Worm (Caenorhabditis elegans): ENCODE measurements around the gene F54C8.1.

Gene F54C8.1

ce11 chrIII:9457192-9458103 is 17.9 kb downstream of the F54C8.1 start:
- TF ChIP-seq ama-1 (optimal IDR thresholded peaks at IDR 0.05) (no peak), ceh-13 (GFP tag; optimal IDR thresholded peaks at IDR 0.05) (no peak), pes-1 (GFP tag; IDR thresholded peaks at IDR 0.05) (no peak), scrt-1 (GFP tag; IDR thresholded peaks at IDR 0.05) (no peak), tbx-11 (GFP tag; IDR thresholded peaks at IDR 0.05) (no peak), F13C5.2 (tag; optimal IDR thresholded peaks at IDR 0.05) (no peak), tra-4 (tag; optimal IDR thresholded peaks at IDR 0.05) (no peak), tbx-37 (GFP tag; conservative IDR thresholded peaks at IDR 0.05) (no peak), ceh-36 (tag; optimal IDR thresholded peaks at IDR 0.05) (no peak), B0310.2 (tag; optimal IDR thresholded peaks at IDR 0.05) (no peak), hmbx-1 (tag; optimal IDR thresholded peaks at IDR 0.05) (no peak), ets-7 (tag; optimal IDR thresholded peaks at IDR 0.05) (no peak), sea-1 (GFP tag; conservative IDR thresholded peaks at IDR 0.05) (no peak), hnd-1 (tag; optimal IDR thresholded peaks at IDR 0.05) (no peak), aly-1 (tag; optimal IDR thresholded peaks at IDR 0.05) (no peak), hmg-4 (GFP tag; optimal IDR thresholded peaks at IDR 0.05) (no peak)

- no peak for TF ChIP-seq sea-1 (GFP tag; conservative IDR thresholded peaks at IDR 0.05)
- no peak for TF ChIP-seq hmbx-1 (tag; optimal IDR thresholded peaks at IDR 0.05)
- no peak for TF ChIP-seq hmg-4 (GFP tag; optimal IDR thresholded peaks at IDR 0.05)
- TF ChIP-seq hnd-1 (tag; optimal IDR thresholded peaks at IDR 0.05): no peak
Observed at ce11 chrIII:9461894-9462784, 22.6 kb downstream of the F54C8.1 start.

- TF ChIP-seq ama-1 (optimal IDR thresholded peaks at IDR 0.05) (peak; percentile 91), tra-4 (tag; optimal IDR thresholded peaks at IDR 0.05) (no peak), scrt-1 (GFP tag; IDR thresholded peaks at IDR 0.05) (0 out of 2 replicates have a peak, but pooled peaks have one; percentile 46), hnd-1 (tag; optimal IDR thresholded peaks at IDR 0.05) (no peak)
Observed at ce11 chrIII:9462785-9463467, 23.4 kb downstream of the F54C8.1 start.

- TF ChIP-seq flt-1 (GFP tag; IDR thresholded peaks at IDR 0.05) (no peak), ceh-13 (GFP tag; optimal IDR thresholded peaks at IDR 0.05) (no peak), tbx-37 (GFP tag; conservative IDR thresholded peaks at IDR 0.05) (peak; percentile 51; the same call in 1 of the 2 replicates), tra-4 (tag; optimal IDR thresholded peaks at IDR 0.05) (no peak), pes-1 (GFP tag; IDR thresholded peaks at IDR 0.05) (peak; percentile 69), B0310.2 (tag; optimal IDR thresholded peaks at IDR 0.05) (no peak)
Observed at ce11 chrIII:9465424-9465823, 25.9 kb downstream of the F54C8.1 start, which contains the start of gene B0464.9. B0464.9 (plus strand) TSS chrIII:9465767.

ce11 chrIII:9465865-9466264 is 26.4 kb downstream of the F54C8.1 start, which contains the start of gene B0464.6:
B0464.6 (minus strand) TSS chrIII:9465965.
- TF ChIP-seq ceh-36 (tag; optimal IDR thresholded peaks at IDR 0.05) (no peak), ceh-13 (GFP tag; optimal IDR thresholded peaks at IDR 0.05) (no peak), tbx-37 (GFP tag; conservative IDR thresholded peaks at IDR 0.05) (no peak)

- TF ChIP-seq hmg-4 (GFP tag; optimal IDR thresholded peaks at IDR 0.05): peak; percentile 18
- no peak for TF ChIP-seq tbx-37 (GFP tag; conservative IDR thresholded peaks at IDR 0.05)
Observed at ce11 chrIII:9467095-9467494, 27.6 kb downstream of the F54C8.1 start, which contains the start of gene baf-1. baf-1 (plus strand) TSS chrIII:9467464.

- no peak for TF ChIP-seq hnd-1 (tag; optimal IDR thresholded peaks at IDR 0.05)
- TF ChIP-seq scrt-1 (GFP tag; IDR thresholded peaks at IDR 0.05): no peak
- TF ChIP-seq sea-1 (GFP tag; conservative IDR thresholded peaks at IDR 0.05): no peak
- no peak for TF ChIP-seq pes-1 (GFP tag; IDR thresholded peaks at IDR 0.05)
- TF ChIP-seq ceh-36 (tag; optimal IDR thresholded peaks at IDR 0.05): no peak
- TF ChIP-seq flt-1 (GFP tag; IDR thresholded peaks at IDR 0.05): no peak
- TF ChIP-seq tbx-11 (GFP tag; IDR thresholded peaks at IDR 0.05): no peak
- no peak for TF ChIP-seq tra-4 (tag; optimal IDR thresholded peaks at IDR 0.05)
- no peak for TF ChIP-seq tbx-37 (GFP tag; conservative IDR thresholded peaks at IDR 0.05)
- TF ChIP-seq hmbx-1 (tag; optimal IDR thresholded peaks at IDR 0.05): no peak
- TF ChIP-seq ama-1 (optimal IDR thresholded peaks at IDR 0.05): no peak
- TF ChIP-seq B0310.2 (tag; optimal IDR thresholded peaks at IDR 0.05): no peak
- no peak for TF ChIP-seq aly-1 (tag; optimal IDR thresholded peaks at IDR 0.05)
- TF ChIP-seq ceh-13 (GFP tag; optimal IDR thresholded peaks at IDR 0.05): no peak
- TF ChIP-seq ets-7 (tag; optimal IDR thresholded peaks at IDR 0.05): no peak
- no peak for TF ChIP-seq F13C5.2 (tag; optimal IDR thresholded peaks at IDR 0.05)
- no peak for TF ChIP-seq hmg-4 (GFP tag; optimal IDR thresholded peaks at IDR 0.05)
Observed at ce11 chrIII:9467857-9468256, 28.4 kb downstream of the F54C8.1 start, which contains the start of gene tag-342. tag-342 (plus strand) TSS chrIII:9468157.

Measured in whole organism, early embryonic.